Worm (Caenorhabditis elegans) whole organism, L4 larva: ENCODE results near the gene R07B1.9.

Experiments
- F49E8.2 ChIP-seq: sonication (generic microtip); optimal IDR thresholded peaks from 2 replicates; lab custom pipeline; 2016; ENCODE audit warnings: missing compliant biosample characterization, mild to moderate bottlenecking, missing genetic modification characterization, borderline replicate concordance
- ceh-28 ChIP-seq: fragments of 150-350 bp; optimal IDR thresholded peaks from 2 replicates; lab custom pipeline; 2014; ENCODE audit warnings: missing biosample characterization, missing genetic modification reagents, missing genetic modification characterization
- egl-27 ChIP-seq: sonication (generic microtip); optimal IDR thresholded peaks from 3 replicates; lab custom pipeline; 2017; ENCODE audit warnings: missing biosample characterization, missing genetic modification reagents, missing genetic modification characterization
- sdz-12 ChIP-seq: fragments of 200-800 bp; sonication (Bioruptor generic); optimal IDR thresholded peaks from 2 replicates; lab custom pipeline; 2018; ENCODE audit warnings: mild to moderate bottlenecking, missing genetic modification characterization, missing compliant biosample characterization

DNA sequence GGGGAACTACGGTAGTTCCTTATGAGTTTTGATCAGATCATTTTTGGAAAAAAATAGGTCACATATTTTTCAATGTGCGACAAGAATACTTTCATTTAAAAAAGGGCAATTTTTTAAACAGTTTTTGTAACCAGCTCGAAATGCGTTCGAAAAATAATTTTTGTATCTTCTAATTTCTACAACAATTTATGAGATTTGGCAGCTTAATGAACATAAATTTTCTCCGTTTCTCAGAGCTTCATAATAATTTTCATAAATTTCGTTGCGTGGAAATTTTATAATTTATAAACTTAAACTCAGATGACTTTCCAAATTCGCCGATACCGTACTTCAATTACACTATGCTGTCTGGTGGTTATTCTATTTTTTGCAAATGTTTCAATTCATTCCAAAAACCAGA is 17.6 kb downstream of the R07B1.9 start, which contains the start of gene F21G4.3:
- TF ChIP-seq F49E8.2 (tag; lab: Kevin White, UChicago), result no peak
- no peak for TF ChIP-seq ceh-28 (tag; lab: Kevin White, UChicago)
- no peak for TF ChIP-seq sdz-12 (GFP tag; lab: Kevin White, UChicago)
- no peak for TF ChIP-seq egl-27 (tag; lab: Kevin White, UChicago)
